Worm (Caenorhabditis elegans) whole organism, L4 larva: Measurements from ENCODE around the gene kle-2.
A peak's percentile ranks its signal among the peaks of the same experiment; 100 is the strongest.

ENCODE experiments used
- D1046.2 ChIP-seq: fragments of 200-800 bp; sonication (Bioruptor generic); IDR thresholded peaks from 2 replicates; pipeline ENCODE4 v1.3.6; 2022; ENCODE audit warnings: missing genetic modification characterization, missing compliant biosample characterization
- F49E8.2 ChIP-seq: sonication (generic microtip); optimal IDR thresholded peaks from 2 replicates; lab custom pipeline; 2016; ENCODE audit warnings: missing compliant biosample characterization, mild to moderate bottlenecking, missing genetic modification characterization, borderline replicate concordance
- R02D3.7 ChIP-seq: fragments of 150-350 bp; sonication (generic microtip); optimal IDR thresholded peaks from 3 replicates; lab custom pipeline; 2014; ENCODE audit warnings: missing biosample characterization, missing genetic modification characterization
- T26A8.4 ChIP-seq: fragments of 200-800 bp; sonication (Bioruptor generic); IDR thresholded peaks from 2 replicates; pipeline ENCODE4 v1.3.6; 2022; ENCODE audit warnings: missing genetic modification characterization, missing compliant biosample characterization
- Y48G9A.11 ChIP-seq: fragments of 200-800 bp; sonication (Bioruptor generic); IDR thresholded peaks from 2 replicates; pipeline ENCODE4 v1.3.6; 2022; ENCODE audit warnings: missing genetic modification reagents, missing genetic modification characterization, missing compliant biosample characterization
- ZK337.2 ChIP-seq: fragments of 200-800 bp; sonication (Bioruptor generic); IDR thresholded peaks from 2 replicates; pipeline ENCODE4 v1.3.6; 2022; ENCODE audit warnings: missing genetic modification reagents, missing genetic modification characterization, missing compliant biosample characterization
- aha-1 ChIP-seq: fragments of 150-350 bp; peaks from one replicate; lab custom pipeline; 2014; ENCODE audit warnings: missing biosample characterization, missing genetic modification characterization
- aly-2 ChIP-seq: sonication (generic microtip); optimal IDR thresholded peaks from 2 replicates; lab custom pipeline; 2018; ENCODE audit warnings: missing biosample characterization, missing genetic modification characterization
- ama-1 ChIP-seq: fragments of 150-350 bp; optimal IDR thresholded peaks from 2 replicates; lab custom pipeline; 2014; ENCODE audit warnings: inconsistent platforms, mixed read lengths
- arid-1 ChIP-seq: fragments of 200-800 bp; sonication (Bioruptor generic); conservative IDR thresholded peaks from 2 replicates; pipeline ENCODE4 v1.3.6; 2022; ENCODE audit warnings: missing genetic modification reagents, missing genetic modification characterization, missing compliant biosample characterization
- ceh-20 ChIP-seq: fragments of 200-800 bp; sonication (Bioruptor generic); IDR thresholded peaks from 2 replicates; pipeline ENCODE4 v1.3.6; 2022; ENCODE audit warnings: missing genetic modification reagents, missing genetic modification characterization, missing compliant biosample characterization
- ceh-82 ChIP-seq: sonication (generic microtip); optimal IDR thresholded peaks from 2 replicates; lab custom pipeline; 2017; ENCODE audit warnings: missing biosample characterization, missing genetic modification characterization
- ctbp-1 ChIP-seq: fragments of 200-800 bp; sonication (Bioruptor generic); IDR thresholded peaks from 2 replicates; pipeline ENCODE4 v1.3.6; 2022; ENCODE audit warnings: missing genetic modification reagents, missing genetic modification characterization, missing compliant biosample characterization
- daf-16 ChIP-seq, 3 experiments: sonication (generic microtip); optimal IDR thresholded peaks; 2 replicates each; lab custom pipeline; 2016 to 2017; ENCODE audit warnings: missing genetic modification characterization in 3 of 3, missing genetic modification reagents in 3 of 3, mild to moderate bottlenecking in 2 of 3, missing compliant biosample characterization in 2 of 3, missing biosample characterization in 1 of 3, moderate library complexity in 1 of 3
- daf-8 ChIP-seq: fragments of 200-800 bp; sonication (Bioruptor generic); IDR thresholded peaks from 2 replicates; pipeline ENCODE4 v1.3.6; 2022; ENCODE audit warnings: missing genetic modification characterization, missing compliant biosample characterization
- dmd-6 ChIP-seq: fragments of 200-800 bp; sonication (Bioruptor generic); IDR thresholded peaks from 2 replicates; pipeline ENCODE4 v1.3.6; 2022; ENCODE audit warnings: missing genetic modification reagents, missing genetic modification characterization, missing compliant biosample characterization
- dpl-1 ChIP-seq: fragments of 150-350 bp; optimal IDR thresholded peaks from 2 replicates; lab custom pipeline; 2014; ENCODE audit warnings: missing biosample characterization, missing genetic modification reagents, missing genetic modification characterization
- dve-1 ChIP-seq: sonication (generic microtip); optimal IDR thresholded peaks from 2 replicates; lab custom pipeline; 2017; ENCODE audit warnings: antibody characterized with exemption, mild to moderate bottlenecking, missing genetic modification characterization, missing compliant biosample characterization; ENCODE audit not compliant: insufficient read depth
- egl-43 ChIP-seq: fragments of 200-800 bp; sonication (Bioruptor generic); IDR thresholded peaks from 2 replicates; pipeline ENCODE4 v1.3.6; 2022; ENCODE audit warnings: missing genetic modification reagents, missing genetic modification characterization, missing compliant biosample characterization
- fos-1 ChIP-seq: fragments of 150-350 bp; optimal IDR thresholded peaks from 2 replicates; lab custom pipeline; 2014; ENCODE audit warnings: missing biosample characterization, missing genetic modification characterization
- gei-8 ChIP-seq: fragments of 200-800 bp; sonication (Bioruptor generic); optimal IDR thresholded peaks from 2 replicates; lab custom pipeline; 2018; ENCODE audit warnings: mild to moderate bottlenecking, missing genetic modification characterization, missing compliant biosample characterization
- hlh-11 ChIP-seq: fragments of 200-800 bp; sonication (Bioruptor generic); optimal IDR thresholded peaks from 2 replicates; lab custom pipeline; 2018; ENCODE audit warnings: mild to moderate bottlenecking, missing genetic modification characterization, missing compliant biosample characterization
- hmg-1.1 ChIP-seq: fragments of 200-800 bp; sonication (Bioruptor generic); IDR thresholded peaks from 2 replicates; pipeline ENCODE4 v1.3.6; 2022; ENCODE audit warnings: missing genetic modification reagents, missing genetic modification characterization, missing compliant biosample characterization
- jun-1 ChIP-seq: fragments of 150-350 bp; optimal IDR thresholded peaks from 2 replicates; lab custom pipeline; 2014; ENCODE audit warnings: missing biosample characterization, missing genetic modification reagents, missing genetic modification characterization
- lim-7 ChIP-seq: fragments of 200-800 bp; sonication (Bioruptor generic); IDR thresholded peaks from 2 replicates; pipeline ENCODE4 v1.3.6; 2022; ENCODE audit warnings: missing genetic modification characterization, missing compliant biosample characterization
- lin-15B ChIP-seq: fragments of 150-350 bp; sonication (generic microtip); optimal IDR thresholded peaks from 3 replicates; lab custom pipeline; 2014; ENCODE audit warnings: missing biosample characterization, missing genetic modification characterization
- lin-29 ChIP-seq: fragments of 200-800 bp; sonication (Bioruptor generic); IDR thresholded peaks from 2 replicates; pipeline ENCODE4 v1.3.6; 2022; ENCODE audit warnings: missing genetic modification reagents, missing genetic modification characterization, missing compliant biosample characterization
- lsy-2 ChIP-seq, 2 experiments: fragments of 150-350 bp in 1 of 2; sonication (generic microtip) in 1 of 2; optimal IDR thresholded peaks; 2 replicates each; lab custom pipeline; 2014 to 2017; ENCODE audit warnings: missing biosample characterization in 2 of 2, missing genetic modification characterization in 2 of 2
- madf-9 ChIP-seq: fragments of 200-800 bp; sonication (Bioruptor generic); conservative IDR thresholded peaks from 2 replicates; pipeline ENCODE4 v1.3.6; 2022; ENCODE audit warnings: missing genetic modification reagents, missing genetic modification characterization, missing compliant biosample characterization
- mdl-1 ChIP-seq, 2 experiments: fragments of 150-350 bp in 1 of 2; sonication (generic microtip) in 1 of 2; optimal IDR thresholded peaks; 2 replicates each; lab custom pipeline; 2014 to 2017; ENCODE audit warnings: missing biosample characterization in 2 of 2, missing genetic modification characterization in 2 of 2
- mep-1 ChIP-seq: fragments of 150-350 bp; sonication (generic microtip); optimal IDR thresholded peaks from 3 replicates; lab custom pipeline; 2014; ENCODE audit warnings: missing biosample characterization, missing genetic modification characterization
- mes-2 ChIP-seq: sonication (generic microtip); optimal IDR thresholded peaks from 2 replicates; lab custom pipeline; 2016; ENCODE audit warnings: missing genotype, mild to moderate bottlenecking, missing genetic modification characterization, missing compliant biosample characterization; ENCODE audit not compliant: poor library complexity, severe bottlenecking
- mxl-2 ChIP-seq: fragments of 200-800 bp; sonication (Bioruptor generic); conservative IDR thresholded peaks from 2 replicates; pipeline ENCODE4 v1.3.6; 2022; ENCODE audit warnings: missing genetic modification reagents, missing genetic modification characterization, missing compliant biosample characterization
- mxl-3 ChIP-seq: fragments of 200-800 bp; sonication (Bioruptor generic); optimal IDR thresholded peaks from 2 replicates; lab custom pipeline; 2018; ENCODE audit warnings: mild to moderate bottlenecking, missing genetic modification characterization, missing compliant biosample characterization
- nhr-11 ChIP-seq: fragments of 150-350 bp; optimal IDR thresholded peaks from 2 replicates; lab custom pipeline; 2014; ENCODE audit warnings: missing biosample characterization, missing genetic modification characterization
- nhr-111 ChIP-seq: fragments of 200-800 bp; sonication (Bioruptor generic); optimal IDR thresholded peaks from 2 replicates; lab custom pipeline; 2018; ENCODE audit warnings: mild to moderate bottlenecking, missing genetic modification characterization, missing compliant biosample characterization
- nhr-237 ChIP-seq: sonication (generic microtip); optimal IDR thresholded peaks from 2 replicates; lab custom pipeline; 2017; ENCODE audit warnings: missing biosample characterization, missing genetic modification characterization
- nhr-25 ChIP-seq: sonication (generic microtip); optimal IDR thresholded peaks from 2 replicates; lab custom pipeline; 2017; ENCODE audit warnings: missing genetic modification characterization, mild to moderate bottlenecking, missing compliant biosample characterization, antibody characterized with exemption, moderate library complexity, borderline replicate concordance; ENCODE audit not compliant: insufficient read depth
- nhr-6 ChIP-seq: fragments of 150-350 bp; optimal IDR thresholded peaks from 2 replicates; lab custom pipeline; 2014; ENCODE audit warnings: missing biosample characterization, missing genetic modification characterization
- php-3 ChIP-seq: fragments of 200-800 bp; sonication (Bioruptor generic); IDR thresholded peaks from 2 replicates; pipeline ENCODE4 v1.3.6; 2022; ENCODE audit warnings: missing genetic modification reagents, missing genetic modification characterization, missing compliant biosample characterization
- saeg-2 ChIP-seq: fragments of 200-800 bp; sonication (Bioruptor generic); IDR thresholded peaks from 2 replicates; pipeline ENCODE4 v1.3.6; 2022; ENCODE audit warnings: missing genetic modification reagents, missing genetic modification characterization, missing compliant biosample characterization
- skn-1 ChIP-seq: fragments of 150-350 bp; optimal IDR thresholded peaks from 2 replicates; lab custom pipeline; 2014; ENCODE audit warnings: missing biosample characterization, missing genetic modification characterization
- snpc-1.2 ChIP-seq: fragments of 200-800 bp; sonication (Bioruptor generic); IDR thresholded peaks from 2 replicates; pipeline ENCODE4 v1.3.6; 2022; ENCODE audit warnings: missing genetic modification reagents, missing genetic modification characterization, missing compliant biosample characterization
- tra-1 ChIP-seq: fragments of 200-800 bp; sonication (Bioruptor generic); IDR thresholded peaks from 2 replicates; pipeline ENCODE4 v1.3.6; 2022; ENCODE audit warnings: missing genetic modification reagents, missing genetic modification characterization, missing compliant biosample characterization
- unc-62 ChIP-seq, 3 experiments: fragments of 150-350 bp in 1 of 3; sonication (generic microtip); optimal IDR thresholded peaks in 2 of 3; peaks in 1 of 3; 1 replicate in 1 of 3; 2 replicates in 2 of 3; lab custom pipeline; 2014 to 2017; ENCODE audit warnings: missing biosample characterization in 3 of 3, missing genetic modification characterization in 3 of 3, missing genetic modification reagents in 3 of 3, missing genotype in 1 of 3
- zfp-2 ChIP-seq: sonication (generic microtip); optimal IDR thresholded peaks from 2 replicates; lab custom pipeline; 2016; ENCODE audit warnings: mild to moderate bottlenecking, missing genetic modification characterization, missing compliant biosample characterization
- zfp-3 ChIP-seq: fragments of 200-800 bp; sonication (Bioruptor generic); conservative IDR thresholded peaks from 2 replicates; pipeline ENCODE4 v1.3.6; 2022; ENCODE audit warnings: missing genetic modification reagents, missing genetic modification characterization, missing compliant biosample characterization
- zip-11 ChIP-seq: fragments of 200-800 bp; sonication (Bioruptor generic); IDR thresholded peaks from 2 replicates; pipeline ENCODE4 v1.3.6; 2022; ENCODE audit warnings: missing genetic modification characterization, missing compliant biosample characterization
- zip-2 ChIP-seq: fragments of 150-350 bp; optimal IDR thresholded peaks from 2 replicates; lab custom pipeline; 2014; ENCODE audit warnings: missing biosample characterization, missing genetic modification characterization
- ztf-11 ChIP-seq: fragments of 150-350 bp; optimal IDR thresholded peaks from 2 replicates; lab custom pipeline; 2014; ENCODE audit warnings: missing biosample characterization, missing genetic modification characterization
- ztf-7 ChIP-seq: fragments of 150-350 bp; optimal IDR thresholded peaks from 2 replicates; lab custom pipeline; 2014; ENCODE audit warnings: missing biosample characterization, missing genetic modification characterization

The kle-2 gene

DNA sequence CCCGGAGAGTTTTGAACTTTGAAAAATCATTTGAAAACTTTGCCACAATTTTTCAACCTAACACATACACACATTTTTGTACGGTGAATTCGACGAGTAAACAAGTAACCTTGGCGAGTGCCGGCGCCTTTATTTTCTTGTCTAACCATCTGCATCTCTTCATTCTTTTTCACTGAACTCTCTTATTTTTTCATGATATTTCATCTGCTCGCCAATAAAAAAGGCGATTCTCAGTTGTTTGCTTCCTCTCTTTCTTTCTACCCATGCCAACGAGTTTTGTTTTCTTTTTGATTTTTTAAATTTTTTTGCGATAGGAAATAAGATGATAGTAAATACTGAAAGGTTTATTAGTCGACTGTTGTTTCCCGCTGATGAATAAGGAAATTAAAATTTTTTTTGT, 37.2 kb downstream of the kle-2 start (continued):
- no peak for TF ChIP-seq D1046.2
- no peak for TF ChIP-seq egl-43 (GFP tag; lab: Robert Waterston, UW)
- TF ChIP-seq lin-15B (tag; lab: Kevin White, UChicago) = no peak
- peak in 1 of 2 experiments; percentile 23 for TF ChIP-seq daf-16 (GFP tag; optimal IDR thresholded peaks at IDR 0.05; lab: Kevin White, UChicago)
- peak; percentile 92 for TF ChIP-seq daf-16 (tag; optimal IDR thresholded peaks at IDR 0.05; lab: Kevin White, UChicago)
- TF ChIP-seq nhr-25 (tag; lab: Kevin White, UChicago) = no peak
- TF ChIP-seq ztf-7 (tag; lab: Kevin White, UChicago) = peak; percentile 16
- TF ChIP-seq mes-2 (tag; lab: Kevin White, UChicago) = peak; percentile 26
- no peak for TF ChIP-seq skn-1 (tag; lab: Kevin White, UChicago)
- TF ChIP-seq nhr-111 (GFP tag; lab: Kevin White, UChicago) = no peak
- no peak for TF ChIP-seq mxl-2 (GFP tag; lab: Robert Waterston, UW)
- TF ChIP-seq lin-29 (GFP tag; lab: Robert Waterston, UW) = no peak
- no peak for TF ChIP-seq nhr-237 (tag; lab: Kevin White, UChicago)
- TF ChIP-seq fos-1 (tag; lab: Kevin White, UChicago) = no peak
- TF ChIP-seq ZK337.2 = no peak
- TF ChIP-seq daf-8 = no peak
- no peak; the same call in 1 of the 2 replicates for TF ChIP-seq dmd-6
- TF ChIP-seq arid-1 (GFP tag; lab: Robert Waterston, UW) = no peak
- peak in 1 of 2 experiments; percentile 23 for TF ChIP-seq mdl-1 (tag; optimal IDR thresholded peaks at IDR 0.05; lab: Kevin White, UChicago)
- TF ChIP-seq dve-1 (tag; lab: Kevin White, UChicago) = peak; percentile 62
- no peak for TF ChIP-seq zfp-3 (GFP tag; lab: Robert Waterston, UW)
- TF ChIP-seq madf-9 = no peak
- no peak for TF ChIP-seq saeg-2 (GFP tag; lab: Robert Waterston, UW)
- TF ChIP-seq snpc-1.2 (GFP tag; lab: Robert Waterston, UW) = no peak
- peak; percentile 54 for TF ChIP-seq hmg-1.1
- TF ChIP-seq F49E8.2 (tag; lab: Kevin White, UChicago) = no peak
- TF ChIP-seq R02D3.7 (tag; lab: Kevin White, UChicago) = no peak
- TF ChIP-seq hlh-11 (tag; lab: Kevin White, UChicago) = peak; percentile 75
- no peak for TF ChIP-seq ceh-82 (tag; lab: Kevin White, UChicago)
- TF ChIP-seq mep-1 (tag; lab: Kevin White, UChicago) = peak; percentile 46
- TF ChIP-seq tra-1 (GFP tag; lab: Robert Waterston, UW) = no peak
- TF ChIP-seq unc-62 (GFP tag; optimal IDR thresholded peaks at IDR 0.05 in 1 of 2; lab: Kevin White, UChicago) = no peak
- TF ChIP-seq unc-62 (tag; optimal IDR thresholded peaks at IDR 0.05; lab: Kevin White, UChicago) = no peak
- TF ChIP-seq ceh-20 (GFP tag; lab: Robert Waterston, UW) = no peak
- no peak for TF ChIP-seq T26A8.4 (GFP tag; lab: Robert Waterston, UW)
- TF ChIP-seq dpl-1 = peak; percentile 11
- TF ChIP-seq aly-2 (tag; lab: Kevin White, UChicago) = no peak
- TF ChIP-seq ctbp-1 (GFP tag; lab: Robert Waterston, UW) = no peak
- TF ChIP-seq ama-1 = no peak
- peak; percentile 6 for TF ChIP-seq jun-1
- no peak for TF ChIP-seq gei-8
- peak; percentile 51; the same call in 1 of the 2 replicates for TF ChIP-seq php-3 (GFP tag; lab: Robert Waterston, UW)
- peak; percentile 67 for TF ChIP-seq aha-1 (tag; lab: Kevin White, UChicago)
- no peak for TF ChIP-seq lim-7
- TF ChIP-seq nhr-6 (tag; lab: Kevin White, UChicago) = peak; percentile 60
- TF ChIP-seq zip-2 = no peak
- TF ChIP-seq zfp-2 (tag; lab: Kevin White, UChicago) = no peak
- TF ChIP-seq lsy-2 (tag; optimal IDR thresholded peaks at IDR 0.05; lab: Kevin White, UChicago) = peak in 1 of 2 experiments; percentile 44
- no peak for TF ChIP-seq nhr-11
- no peak for TF ChIP-seq zip-11 (GFP tag; lab: Robert Waterston, UW)
- TF ChIP-seq mxl-3 (GFP tag; lab: Kevin White, UChicago) = no peak
- no peak for TF ChIP-seq Y48G9A.11 (GFP tag; lab: Robert Waterston, UW)
- TF ChIP-seq ztf-11 (tag; lab: Kevin White, UChicago) = no peak
